Fruit fly (Drosophila melanogaster) whole organism, embryonic: ENCODE data around the gene Zip88E.
A peak's percentile ranks its signal among the peaks of the same experiment; 100 is the strongest.

Source experiments
- Ada2b ChIP-seq: fragments of 200-800 bp; sonication (Bioruptor generic); IDR thresholded peaks from 2 replicates; pipeline ENCODE4 v1.3.6; 2022; ENCODE audit warnings: missing biosample characterization, missing genetic modification characterization
- Awh ChIP-seq: fragments of 200-800 bp; sonication (Bioruptor generic); IDR thresholded peaks from 2 replicates; pipeline ENCODE4, ENCODE4 v1.3.6; 2022; ENCODE audit warnings: missing biosample characterization, missing genetic modification characterization
- C15 ChIP-seq: fragments of 200-800 bp; sonication (Bioruptor generic); IDR thresholded peaks from 3 replicates; pipeline ENCODE4 v1.3.6; 2022; ENCODE audit warnings: missing biosample characterization, missing genetic modification characterization
- CG10209 ChIP-seq: fragments of 200-800 bp; sonication (Bioruptor generic); optimal IDR thresholded peaks from 3 replicates; lab custom pipeline; 2017; ENCODE audit warnings: missing biosample characterization, mild to moderate bottlenecking, missing genetic modification characterization, missing genetic modification reagents
- CG1024 ChIP-seq: fragments of 200-800 bp; sonication (Bioruptor generic); IDR thresholded peaks from 2 replicates; pipeline ENCODE4 v1.3.6; 2022; ENCODE audit warnings: missing biosample characterization, missing genetic modification characterization
- CG10543 ChIP-seq: fragments of 200-800 bp; sonication (Bioruptor generic); optimal IDR thresholded peaks from 3 replicates; lab custom pipeline; 2017; ENCODE audit warnings: missing biosample characterization, mild to moderate bottlenecking, missing genetic modification characterization, moderate library complexity
- CG10654 ChIP-seq: fragments of 200-800 bp; sonication (Bioruptor generic); optimal IDR thresholded peaks from 2 replicates; lab custom pipeline; 2016; ENCODE audit warnings: missing biosample characterization, missing genetic modification characterization
- CG11085 ChIP-seq: fragments of 200-800 bp; sonication (Bioruptor generic); IDR thresholded peaks from 2 replicates; pipeline ENCODE4 v1.3.6; 2022; ENCODE audit warnings: missing biosample characterization, missing genetic modification characterization
- CG12659 ChIP-seq: fragments of 200-800 bp; sonication (Bioruptor generic); optimal IDR thresholded peaks from 3 replicates; lab custom pipeline; 2017; ENCODE audit warnings: mild to moderate bottlenecking, missing biosample characterization, missing genetic modification reagents, missing genetic modification characterization
- CG13296 ChIP-seq: fragments of 200-800 bp; sonication (Bioruptor generic); optimal IDR thresholded peaks from 3 replicates; lab custom pipeline; 2018; ENCODE audit warnings: missing biosample characterization, mild to moderate bottlenecking, missing genetic modification characterization
- CG13424 ChIP-seq: fragments of 200-800 bp; sonication (Bioruptor generic); optimal IDR thresholded peaks from 2 replicates; lab custom pipeline; 2019; ENCODE audit warnings: missing biosample characterization, mild to moderate bottlenecking, missing genetic modification characterization, moderate library complexity
- CG1602 ChIP-seq: fragments of 200-800 bp; sonication (Bioruptor generic); optimal IDR thresholded peaks from 3 replicates; lab custom pipeline; 2016; ENCODE audit warnings: missing biosample characterization, missing genetic modification characterization
- CG16815 ChIP-seq: fragments of 200-800 bp; sonication (Bioruptor generic); optimal IDR thresholded peaks from 3 replicates; lab custom pipeline; 2017; ENCODE audit warnings: missing biosample characterization, mild to moderate bottlenecking, missing genetic modification characterization
- CG18476 ChIP-seq: fragments of 200-800 bp; sonication (Bioruptor generic); optimal IDR thresholded peaks from 2 replicates; lab custom pipeline; 2016; ENCODE audit warnings: missing biosample characterization, mild to moderate bottlenecking, missing genetic modification characterization
- CG18764 ChIP-seq: fragments of 200-800 bp; sonication (Bioruptor generic); optimal IDR thresholded peaks from 3 replicates; lab custom pipeline; 2016; ENCODE audit warnings: missing biosample characterization, missing genetic modification characterization
- CG31388 ChIP-seq: fragments of 200-800 bp; sonication (Bioruptor generic); optimal IDR thresholded peaks from 2 replicates; lab custom pipeline; 2016; ENCODE audit warnings: missing biosample characterization, missing genetic modification characterization
- CG42726 ChIP-seq: fragments of 200-800 bp; sonication (Bioruptor generic); IDR thresholded peaks from 2 replicates; pipeline ENCODE4 v1.3.6; 2022; ENCODE audit warnings: missing biosample characterization, missing genetic modification characterization; ENCODE audit not compliant: partially characterized antibody
- CG43689 ChIP-seq: fragments of 200-800 bp; sonication (Bioruptor generic); IDR thresholded peaks from 2 replicates; pipeline ENCODE4 v1.3.6; 2022; ENCODE audit warnings: missing biosample characterization, missing genetic modification characterization
- CG4424 ChIP-seq: fragments of 200-800 bp; sonication (Bioruptor generic); optimal IDR thresholded peaks from 3 replicates; lab custom pipeline; 2016; ENCODE audit warnings: missing biosample characterization, missing genetic modification characterization
- CG6272 ChIP-seq: fragments of 200-800 bp; sonication (Bioruptor generic); IDR thresholded peaks from 2 replicates; pipeline ENCODE4 v1.3.6; 2022; ENCODE audit warnings: missing biosample characterization, missing genetic modification characterization
- CG7745 ChIP-seq: fragments of 200-800 bp; sonication (Bioruptor generic); optimal IDR thresholded peaks from 2 replicates; lab custom pipeline; 2018; ENCODE audit warnings: missing biosample characterization, mild to moderate bottlenecking, missing genetic modification characterization, moderate library complexity
- CG8924 ChIP-seq: fragments of 200-800 bp; optimal IDR thresholded peaks from 3 replicates; lab custom pipeline; 2019; ENCODE audit warnings: missing biosample characterization, mild to moderate bottlenecking, missing genetic modification characterization, moderate library complexity
- Elba2 ChIP-seq: fragments of 200-800 bp; sonication (Bioruptor generic); optimal IDR thresholded peaks from 3 replicates; lab custom pipeline; 2016; ENCODE audit warnings: missing biosample characterization, missing genetic modification characterization
- Fer3 ChIP-seq: fragments of 200-800 bp; sonication (Bioruptor generic); optimal IDR thresholded peaks from 2 replicates; lab custom pipeline; 2018; ENCODE audit warnings: missing biosample characterization, mild to moderate bottlenecking, missing genetic modification characterization, moderate library complexity
- H2.0 ChIP-seq: fragments of 200-800 bp; sonication (Bioruptor generic); IDR thresholded peaks from 2 replicates; pipeline ENCODE4 v1.3.6; 2022; ENCODE audit warnings: missing biosample characterization, missing genetic modification characterization
- HLH4C ChIP-seq: fragments of 200-800 bp; sonication (Bioruptor generic); IDR thresholded peaks from 3 replicates; pipeline ENCODE4 v1.3.6; 2022; ENCODE audit warnings: missing biosample characterization, missing genetic modification characterization; ENCODE audit not compliant: partially characterized antibody
- Hmr ChIP-seq: fragments of 200-800 bp; sonication (Bioruptor generic); optimal IDR thresholded peaks from 3 replicates; lab custom pipeline; 2017; ENCODE audit warnings: mild to moderate bottlenecking, missing biosample characterization, missing genetic modification reagents, missing genetic modification characterization
- Hmx ChIP-seq: fragments of 200-800 bp; sonication (Bioruptor generic); optimal IDR thresholded peaks from 2 replicates; lab custom pipeline; 2016; ENCODE audit warnings: missing biosample characterization, missing genetic modification characterization
- Hr39 ChIP-seq: fragments of >200 bp; optimal IDR thresholded peaks from 2 replicates; lab custom pipeline; 2017
- Kr ChIP-seq: fragments of 200-800 bp; sonication (Bioruptor generic); optimal IDR thresholded peaks from 2 replicates; lab custom pipeline; 2017; ENCODE audit warnings: missing biosample characterization, mild to moderate bottlenecking, missing genetic modification characterization
- MTF-1 ChIP-seq: fragments of 200-800 bp; sonication (Bioruptor generic); optimal IDR thresholded peaks from 2 replicates; lab custom pipeline; 2018; ENCODE audit warnings: missing biosample characterization, mild to moderate bottlenecking, missing genetic modification characterization, borderline replicate concordance
- Mad ChIP-seq: fragments of 200-800 bp; sonication (Bioruptor generic); optimal IDR thresholded peaks from 2 replicates; lab custom pipeline; 2016; ENCODE audit warnings: missing biosample characterization, missing genetic modification characterization
- NFAT ChIP-seq: fragments of 200-800 bp; sonication (Bioruptor generic); IDR thresholded peaks from 2 replicates; pipeline ENCODE4 v1.3.6; 2022; ENCODE audit warnings: missing biosample characterization, missing genetic modification characterization
- Oaz ChIP-seq: fragments of 200-800 bp; sonication (Bioruptor generic); IDR thresholded peaks from 2 replicates; pipeline ENCODE4 v1.3.6; 2022; ENCODE audit warnings: missing biosample characterization, missing genetic modification characterization
- YL-1 ChIP-seq: fragments of 200-800 bp; sonication (Bioruptor generic); optimal IDR thresholded peaks from 3 replicates; lab custom pipeline; 2017; ENCODE audit warnings: missing biosample characterization, mild to moderate bottlenecking, missing genetic modification characterization
- ab ChIP-seq: fragments of 200-800 bp; sonication (Bioruptor generic); optimal IDR thresholded peaks from 2 replicates; lab custom pipeline; 2016; ENCODE audit warnings: missing biosample characterization, missing genetic modification characterization
- bsh ChIP-seq, 2 experiments: fragments of 200-800 bp; sonication (Bioruptor generic); optimal IDR thresholded peaks; 2 replicates each; lab custom pipeline; 2017 to 2018; ENCODE audit warnings: mild to moderate bottlenecking in 2 of 2, missing biosample characterization in 2 of 2, missing genetic modification characterization in 2 of 2, moderate library complexity in 1 of 2
- cg ChIP-seq: fragments of 200-800 bp; sonication (Bioruptor generic); optimal IDR thresholded peaks from 3 replicates; lab custom pipeline; 2019; ENCODE audit warnings: missing biosample characterization, mild to moderate bottlenecking, missing genetic modification characterization, moderate library complexity
- dysf ChIP-seq: fragments of 200-800 bp; sonication (Bioruptor generic); IDR thresholded peaks from 3 replicates; pipeline ENCODE4 v1.3.6; 2022; ENCODE audit warnings: missing biosample characterization, missing genetic modification characterization
- gcm2 ChIP-seq: fragments of 200-800 bp; sonication (Bioruptor generic); optimal IDR thresholded peaks from 2 replicates; lab custom pipeline; 2016; ENCODE audit warnings: missing biosample characterization, missing genetic modification characterization
- klu ChIP-seq: fragments of 200-800 bp; sonication (Bioruptor generic); IDR thresholded peaks from 2 replicates; pipeline ENCODE4 v1.3.6; 2022; ENCODE audit warnings: missing biosample characterization, missing genetic modification characterization
- lmd ChIP-seq: fragments of 200-800 bp; sonication (Bioruptor generic); IDR thresholded peaks from 2 replicates; pipeline ENCODE4 v1.3.6; 2022; ENCODE audit warnings: missing biosample characterization, missing genetic modification characterization
- mirr ChIP-seq: fragments of 200-800 bp; sonication (Bioruptor generic); optimal IDR thresholded peaks from 3 replicates; lab custom pipeline; 2018; ENCODE audit warnings: missing biosample characterization, mild to moderate bottlenecking, missing genetic modification characterization
- nerfin-1 ChIP-seq: fragments of 200-800 bp; sonication (Bioruptor generic); optimal IDR thresholded peaks from 3 replicates; lab custom pipeline; 2019; ENCODE audit warnings: missing biosample characterization, mild to moderate bottlenecking, missing genetic modification characterization, moderate library complexity
- oc ChIP-seq: fragments of 200-800 bp; sonication (Bioruptor generic); optimal IDR thresholded peaks from 2 replicates; lab custom pipeline; 2018; ENCODE audit warnings: missing biosample characterization, mild to moderate bottlenecking, missing genetic modification characterization, moderate library complexity
- run ChIP-seq: fragments of 200-800 bp; sonication (Bioruptor generic); optimal IDR thresholded peaks from 3 replicates; lab custom pipeline; 2018; ENCODE audit warnings: missing biosample characterization, mild to moderate bottlenecking, missing genetic modification characterization
- sim ChIP-seq: fragments of 200-800 bp; sonication (Bioruptor generic); IDR thresholded peaks from 2 replicates; pipeline ENCODE4 v1.3.6; 2022; ENCODE audit warnings: missing biosample characterization, missing genetic modification characterization
- sna ChIP-seq: fragments of 200-800 bp; sonication (Bioruptor generic); IDR thresholded peaks from 2 replicates; pipeline ENCODE4 v1.3.6; 2022; ENCODE audit warnings: missing biosample characterization, missing genetic modification characterization; ENCODE audit not compliant: partially characterized antibody
- tna ChIP-seq: fragments of 200-800 bp; sonication (Bioruptor generic); IDR thresholded peaks from 2 replicates; pipeline ENCODE4 v1.3.6; 2022; ENCODE audit warnings: missing biosample characterization, missing genetic modification characterization; ENCODE audit not compliant: partially characterized antibody
- toy ChIP-seq: fragments of 200-800 bp; sonication (Bioruptor generic); IDR thresholded peaks from 2 replicates; pipeline ENCODE4 v1.3.6; 2022; ENCODE audit warnings: missing biosample characterization, missing genetic modification characterization
- ttk ChIP-seq: fragments of 200-800 bp; sonication (Bioruptor generic); IDR thresholded peaks from 2 replicates; pipeline ENCODE4 v2.1.2; 2022; ENCODE audit warnings: missing biosample characterization, missing genetic modification characterization

Zip88E gene

DNA sequence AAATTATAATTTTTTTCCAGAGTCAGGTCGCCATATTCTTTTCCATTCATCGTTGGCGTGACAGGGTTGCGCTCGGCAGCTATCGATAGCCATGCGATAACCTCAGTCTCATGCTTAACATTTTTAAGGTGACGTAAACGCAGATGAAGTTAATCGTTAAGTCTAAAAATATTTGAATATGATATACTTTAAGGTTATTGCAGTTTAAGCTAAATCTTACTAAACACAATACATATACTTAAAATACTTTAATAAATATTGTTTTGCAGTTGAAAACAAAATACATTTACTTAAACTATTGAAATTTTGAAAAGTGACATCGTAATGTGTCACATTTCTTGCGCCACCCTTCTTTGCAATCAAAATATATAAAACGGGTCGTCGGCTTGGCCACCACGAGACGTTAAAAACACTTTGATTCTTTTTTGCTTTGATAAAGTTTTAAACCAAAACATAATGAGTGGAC, 6.7 kb downstream of the Zip88E start, which contains the start of the genes Cp190 and CG4338 (continued):
- peak; percentile 98 for TF ChIP-seq CG1602
- peak; percentile 96 for TF ChIP-seq ttk (GFP tag; lab: Robert Waterston, UW)
- TF ChIP-seq CG10209 (GFP tag; lab: Kevin White, UChicago): peak; percentile 98
- peak; percentile 58 for TF ChIP-seq gcm2 (GFP tag; lab: Kevin White, UChicago)
- TF ChIP-seq Mad (GFP tag; lab: Kevin White, UChicago): peak; percentile 94
- TF ChIP-seq YL-1: peak; percentile 97
- peak; percentile 76 for TF ChIP-seq CG42726 (GFP tag; lab: Robert Waterston, UW)
- TF ChIP-seq HLH4C (GFP tag; lab: Robert Waterston, UW): peak; percentile 74
- peak; percentile 97 for TF ChIP-seq CG16815 (GFP tag; lab: Kevin White, UChicago)
- TF ChIP-seq CG1024 (GFP tag; lab: Robert Waterston, UW): peak; percentile 76
- TF ChIP-seq CG13296: peak; percentile 99
- peak; percentile 86 for TF ChIP-seq C15 (GFP tag; lab: Robert Waterston, UW)
- peak; percentile 49 for TF ChIP-seq tna (GFP tag; lab: Robert Waterston, UW)
- peak; percentile 87 to 98 for TF ChIP-seq bsh (GFP tag; optimal IDR thresholded peaks at IDR 0.05; lab: Kevin White, UChicago)
- peak; percentile 97 for TF ChIP-seq CG10654 (GFP tag; lab: Kevin White, UChicago)
- peak; percentile 94 for TF ChIP-seq Ada2b (GFP tag; lab: Robert Waterston, UW)
- peak; percentile 95 for TF ChIP-seq CG18764 (GFP tag; lab: Kevin White, UChicago)
- TF ChIP-seq Hmr (GFP tag; lab: Kevin White, UChicago): peak; percentile 98
- TF ChIP-seq klu (GFP tag; lab: Robert Waterston, UW): peak; percentile 96
- TF ChIP-seq CG4424 (GFP tag; lab: Kevin White, UChicago): peak; percentile 98
- TF ChIP-seq CG13424 (tag; lab: Kevin White, UChicago): peak; percentile 99
- TF ChIP-seq nerfin-1 (tag; lab: Kevin White, UChicago): peak; percentile 98
- peak; percentile 98 for TF ChIP-seq lmd (GFP tag; lab: Robert Waterston, UW)
- peak; percentile 96 for TF ChIP-seq run (tag; lab: Kevin White, UChicago)
- TF ChIP-seq sna (GFP tag; lab: Robert Waterston, UW): no peak; the same call in 1 of the 2 replicates
- TF ChIP-seq dysf (GFP tag; lab: Robert Waterston, UW): peak; percentile 98
- peak; percentile 98 for TF ChIP-seq CG18476 (GFP tag; lab: Kevin White, UChicago)
- peak; percentile 80 for TF ChIP-seq CG7745 (tag; lab: Kevin White, UChicago)
- TF ChIP-seq Awh: peak; percentile 94
- peak; percentile 97 for TF ChIP-seq mirr
- TF ChIP-seq CG8924 (tag; lab: Kevin White, UChicago): peak; percentile 99
- peak; percentile 89 for TF ChIP-seq NFAT (GFP tag; lab: Robert Waterston, UW)
- peak; percentile 93 for TF ChIP-seq Hmx (GFP tag; lab: Kevin White, UChicago)
- TF ChIP-seq MTF-1 (GFP tag; lab: Kevin White, UChicago): peak; percentile 87
- peak; percentile 94 for TF ChIP-seq Elba2 (GFP tag; lab: Kevin White, UChicago)
- TF ChIP-seq CG10543 (GFP tag; lab: Kevin White, UChicago): peak; percentile 99
- peak; percentile 98 for TF ChIP-seq oc (tag; lab: Kevin White, UChicago)
- TF ChIP-seq Fer3 (tag; lab: Kevin White, UChicago): peak; percentile 99
- peak; percentile 94 for TF ChIP-seq CG6272 (GFP tag; lab: Robert Waterston, UW)
- TF ChIP-seq Hr39 (lab: Kevin White, UChicago): no peak
- peak; percentile 85; the same call in 1 of the 2 replicates for TF ChIP-seq CG43689 (GFP tag; lab: Robert Waterston, UW)
- peak; percentile 92 for TF ChIP-seq CG11085 (GFP tag; lab: Robert Waterston, UW)
- peak; percentile 95 for TF ChIP-seq H2.0 (GFP tag; lab: Robert Waterston, UW)
- TF ChIP-seq Oaz (GFP tag; lab: Robert Waterston, UW): peak; percentile 90
- TF ChIP-seq cg (GFP tag; lab: Kevin White, UChicago): peak; percentile 10
- no peak for TF ChIP-seq ab (GFP tag; lab: Kevin White, UChicago)
- peak; percentile 95 for TF ChIP-seq CG31388 (GFP tag; lab: Kevin White, UChicago)
- peak; percentile 99 for TF ChIP-seq CG12659
- peak; percentile 91 for TF ChIP-seq sim (GFP tag; lab: Robert Waterston, UW)
- peak; percentile 89 for TF ChIP-seq toy
- peak; percentile 19 for TF ChIP-seq Kr (GFP tag; lab: Kevin White, UChicago)
